Worm (Caenorhabditis elegans): ENCODE results near the gene fcmt-1.

- TF ChIP-seq ztf-4 (tag; optimal IDR thresholded peaks at IDR 0.05) (no peak), sma-9 (GFP tag; optimal IDR thresholded peaks at IDR 0.05) (peak; percentile 45), sma-9 (tag; optimal IDR thresholded peaks at IDR 0.05) (no peak), nhr-25 (tag; optimal IDR thresholded peaks at IDR 0.05) (no peak), aly-2 (tag; optimal IDR thresholded peaks at IDR 0.05) (no peak), ama-1 (optimal IDR thresholded peaks at IDR 0.05) (no peak), mab-5 (tag; optimal IDR thresholded peaks at IDR 0.05) (no peak), nhr-12 (tag; optimal IDR thresholded peaks at IDR 0.05) (no peak), nhr-237 (tag; optimal IDR thresholded peaks at IDR 0.05) (no peak), lin-13 (GFP tag; optimal IDR thresholded peaks at IDR 0.05) (no peak), skn-1 (tag; optimal IDR thresholded peaks at IDR 0.05) (no peak), peb-1 (tag; optimal IDR thresholded peaks at IDR 0.05) (no peak), nhr-77 (tag; optimal IDR thresholded peaks at IDR 0.05) (no peak), unc-62 (GFP tag; optimal IDR thresholded peaks at IDR 0.05) (no peak), ceh-16 (tag; optimal IDR thresholded peaks at IDR 0.05) (no peak)
Measured at ce11 chrII:11713569-11713968, 4.2 kb upstream of the fcmt-1 start, which contains the start of gene F13D12.10.
